Fruit fly (Drosophila melanogaster): ENCODE measurements around the gene CG18558.
A peak's percentile ranks its signal among the peaks of the same experiment; 100 is the strongest.

The CG18558 gene

DNA sequence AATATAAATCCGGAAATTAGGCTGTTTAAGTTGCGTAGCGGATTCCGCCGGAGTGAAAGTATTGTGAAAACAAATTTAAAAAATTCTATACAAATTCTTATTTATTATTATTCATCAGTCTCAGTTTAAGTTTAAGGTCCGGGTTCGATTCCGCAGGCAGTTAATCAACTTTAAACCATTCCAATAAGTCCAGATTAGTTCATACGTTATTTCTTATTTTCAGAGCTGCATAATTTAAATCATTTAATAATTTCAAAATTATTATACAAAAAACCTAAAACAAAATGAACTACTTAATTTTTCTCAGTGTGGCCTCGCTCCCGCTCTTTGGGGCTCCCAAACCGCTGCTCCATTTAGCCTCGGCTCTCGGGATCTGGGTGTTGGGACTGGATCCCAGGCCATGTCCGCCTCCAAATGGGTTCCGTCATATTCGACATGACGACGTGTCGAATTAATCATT is 13.9 kb downstream of the CG18558 start (continued):
- TF ChIP-seq row (GFP tag; IDR thresholded peaks at IDR 0.05) (peak; percentile 82), CG10462 (GFP tag; optimal IDR thresholded peaks at IDR 0.05) (peak; percentile 65), CG2712 (tag; optimal IDR thresholded peaks at IDR 0.05) (peak; percentile 95), CG12219 (GFP tag; optimal IDR thresholded peaks at IDR 0.05) (peak; percentile 72), CG12769 (tag; optimal IDR thresholded peaks at IDR 0.05) (peak; percentile 70), CG18764 (GFP tag; optimal IDR thresholded peaks at IDR 0.05) (peak; percentile 69), sc (optimal IDR thresholded peaks at IDR 0.05) (no peak), sc (GFP tag; optimal IDR thresholded peaks at IDR 0.05) (peak; percentile 87), Fer1 (GFP tag; optimal IDR thresholded peaks at IDR 0.05) (peak; percentile 89), CG33213 (GFP tag; optimal IDR thresholded peaks at IDR 0.05) (peak; percentile 47), CG2875 (GFP tag; optimal IDR thresholded peaks at IDR 0.05) (peak; percentile 83), gfzf (GFP tag; optimal IDR thresholded peaks at IDR 0.05) (no peak), Rx (GFP tag; IDR thresholded peaks at IDR 0.05) (0 out of 2 replicates have a peak, but pooled peaks have one; percentile 28), pan (optimal IDR thresholded peaks at IDR 0.05) (no peak), pan (GFP tag; optimal IDR thresholded peaks at IDR 0.05 in 1 of 2, IDR thresholded peaks at IDR 0.05 in 1 of 2) (peak in 1 of 2 experiments; percentile 62), Poxn (GFP tag; IDR thresholded peaks at IDR 0.05) (peak; percentile 5; the same call in 1 of the 2 replicates), Six4 (GFP tag; optimal IDR thresholded peaks at IDR 0.05) (peak; percentile 86), Chrac-16 (GFP tag; optimal IDR thresholded peaks at IDR 0.05) (peak; percentile 77), luna (GFP tag; optimal IDR thresholded peaks at IDR 0.05) (no peak), CG9437 (GFP tag; optimal IDR thresholded peaks at IDR 0.05) (peak; percentile 88), CG16863 (GFP tag; optimal IDR thresholded peaks at IDR 0.05) (peak; percentile 30), Stat92E (GFP tag; optimal IDR thresholded peaks at IDR 0.05) (peak in 1 of 3 experiments; percentile 68), Hey (tag; optimal IDR thresholded peaks at IDR 0.05) (no peak), disco-r (GFP tag; optimal IDR thresholded peaks at IDR 0.05) (peak; percentile 40), NC2α (GFP tag; optimal IDR thresholded peaks at IDR 0.05) (no peak), danr (GFP tag; IDR thresholded peaks at IDR 0.05) (peak; percentile 78), gt (GFP tag; IDR thresholded peaks at IDR 0.05) (peak; percentile 36; the same call in 1 of the 2 replicates), tll (GFP tag; optimal IDR thresholded peaks at IDR 0.05) (no peak), croc (GFP tag; conservative IDR thresholded peaks at IDR 0.05) (peak; percentile 86), oc (tag; optimal IDR thresholded peaks at IDR 0.05) (peak; percentile 60), schlank (tag; optimal IDR thresholded peaks at IDR 0.05) (peak; percentile 49), ase (GFP tag; IDR thresholded peaks at IDR 0.05) (peak; percentile 64; the same call in 1 of the 3 replicates), Xrp1 (GFP tag; IDR thresholded peaks at IDR 0.05) (peak; percentile 88), seq (GFP tag; IDR thresholded peaks at IDR 0.05) (peak; percentile 78), yki (optimal IDR thresholded peaks at IDR 0.05) (no peak), CG2116 (GFP tag; optimal IDR thresholded peaks at IDR 0.05) (peak; percentile 62), fd3F (GFP tag; optimal IDR thresholded peaks at IDR 0.05) (peak; percentile 73), shn (GFP tag; optimal IDR thresholded peaks at IDR 0.05) (no peak), lilli (GFP tag; optimal IDR thresholded peaks at IDR 0.05) (peak; percentile 88), Fer3 (tag; optimal IDR thresholded peaks at IDR 0.05) (peak; percentile 74), scrt (GFP tag; optimal IDR thresholded peaks at IDR 0.05) (peak; percentile 78), CG7987 (GFP tag; optimal IDR thresholded peaks at IDR 0.05) (peak; percentile 42), tna (GFP tag; IDR thresholded peaks at IDR 0.05; ENCODE audit: partially characterized antibody) (no peak), toy (GFP tag; IDR thresholded peaks at IDR 0.05) (no peak), esg (GFP tag; conservative IDR thresholded peaks at IDR 0.05) (peak; percentile 73), CG13296 (GFP tag; optimal IDR thresholded peaks at IDR 0.05) (peak; percentile 88), sd (tag; optimal IDR thresholded peaks at IDR 0.05) (peak; percentile 44), CG3995 (GFP tag; optimal IDR thresholded peaks at IDR 0.05) (peak; percentile 33), CG31388 (GFP tag; optimal IDR thresholded peaks at IDR 0.05) (peak; percentile 41), sima (GFP tag; optimal IDR thresholded peaks at IDR 0.05) (no peak), Atf6 (GFP tag; IDR thresholded peaks at IDR 0.05) (peak; percentile 79)
